Worm (Caenorhabditis elegans): Measurements from ENCODE around the gene F56D6.11.

DNA sequence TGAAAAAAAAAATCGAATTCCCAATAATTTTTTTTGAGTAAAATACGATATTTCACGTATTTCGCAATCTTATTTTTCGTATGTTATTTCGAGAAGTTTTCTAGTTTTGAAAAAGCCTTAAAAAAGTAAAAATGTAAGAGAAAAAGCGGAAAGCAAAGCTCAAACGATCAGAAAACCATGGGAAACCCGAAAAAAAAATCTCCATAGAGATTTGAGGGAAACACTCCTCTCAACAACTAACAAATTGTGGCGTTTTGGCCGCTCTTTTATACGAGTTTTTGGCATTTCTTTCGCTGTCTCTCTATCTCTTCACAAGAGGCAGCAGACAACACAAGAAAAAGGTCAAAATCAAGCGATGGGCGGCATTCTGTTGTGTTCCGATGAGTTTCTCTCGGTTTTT, 31.9 kb downstream of the F56D6.11 start:
- peak; percentile 34 for TF ChIP-seq dpl-1 (GFP tag; optimal IDR thresholded peaks at IDR 0.05)
- no peak for TF ChIP-seq lir-3 (tag; optimal IDR thresholded peaks at IDR 0.05)
- no peak for TF ChIP-seq skn-1 (tag; optimal IDR thresholded peaks at IDR 0.05)
- no peak for TF ChIP-seq lim-7 (GFP tag; IDR thresholded peaks at IDR 0.05)
- no peak for TF ChIP-seq egl-27 (tag; optimal IDR thresholded peaks at IDR 0.05)
- TF ChIP-seq R02D3.7 (tag; optimal IDR thresholded peaks at IDR 0.05) = no peak
- TF ChIP-seq unc-62 (GFP tag; optimal IDR thresholded peaks at IDR 0.05 in 1 of 2) = no peak
- no peak for TF ChIP-seq unc-62 (tag; optimal IDR thresholded peaks at IDR 0.05)
- no peak for TF ChIP-seq snpc-4 (tag; optimal IDR thresholded peaks at IDR 0.05)
